Worm (Caenorhabditis elegans): ENCODE results near the gene str-168.

- no peak for TF ChIP-seq him-1 (tag; optimal IDR thresholded peaks at IDR 0.05)
- no peak for TF ChIP-seq W03F9.2 (tag; optimal IDR thresholded peaks at IDR 0.05)
- TF ChIP-seq dao-5 (tag; optimal IDR thresholded peaks at IDR 0.05) = no peak
Observed at ce11 chrIV:4975995-4976394, 37.2 kb downstream of the str-168 start, which contains the start of gene Y9C9A.16.
